Worm (Caenorhabditis elegans) whole organism, early embryonic: ENCODE measurements around the gene unc-9.
A peak's percentile ranks its signal among the peaks of the same experiment; 100 is the strongest.

Experiments
- B0310.2 ChIP-seq: sonication (generic microtip); optimal IDR thresholded peaks from 2 replicates; lab custom pipeline; 2016; ENCODE audit warnings: mild to moderate bottlenecking, missing genetic modification characterization, missing compliant biosample characterization
- F13C5.2 ChIP-seq: sonication (generic microtip); optimal IDR thresholded peaks from 2 replicates; lab custom pipeline; 2017; ENCODE audit warnings: mild to moderate bottlenecking, missing genetic modification characterization, inconsistent platforms, missing compliant biosample characterization
- aly-1 ChIP-seq: sonication (generic microtip); optimal IDR thresholded peaks from 2 replicates; lab custom pipeline; 2016; ENCODE audit warnings: missing genetic modification characterization, missing compliant biosample characterization
- ama-1 ChIP-seq: fragments of 150-350 bp; optimal IDR thresholded peaks from 2 replicates; lab custom pipeline; 2014
- ceh-13 ChIP-seq: fragments of 200-800 bp; sonication (Bioruptor generic); optimal IDR thresholded peaks from 2 replicates; lab custom pipeline; 2018; ENCODE audit warnings: mild to moderate bottlenecking, missing genetic modification characterization, missing compliant biosample characterization
- ceh-36 ChIP-seq: sonication (generic microtip); optimal IDR thresholded peaks from 2 replicates; lab custom pipeline; 2016; ENCODE audit warnings: missing genetic modification characterization, inconsistent platforms, missing compliant biosample characterization
- ets-7 ChIP-seq: sonication (generic microtip); optimal IDR thresholded peaks from 2 replicates; lab custom pipeline; 2016; ENCODE audit warnings: missing genotype, missing genetic modification characterization, missing compliant biosample characterization
- flt-1 ChIP-seq: fragments of 200-800 bp; sonication (Bioruptor generic); IDR thresholded peaks from 2 replicates; pipeline ENCODE4 v1.3.6; 2022; ENCODE audit warnings: missing genetic modification characterization, missing compliant biosample characterization
- hmbx-1 ChIP-seq: sonication (generic microtip); optimal IDR thresholded peaks from 2 replicates; lab custom pipeline; 2016; ENCODE audit warnings: mild to moderate bottlenecking, missing genetic modification characterization, missing compliant biosample characterization
- hmg-4 ChIP-seq: fragments of 200-800 bp; sonication (Bioruptor generic); optimal IDR thresholded peaks from 2 replicates; lab custom pipeline; 2018; ENCODE audit warnings: mild to moderate bottlenecking, missing genetic modification characterization, missing compliant biosample characterization
- hnd-1 ChIP-seq: sonication (generic microtip); optimal IDR thresholded peaks from 2 replicates; lab custom pipeline; 2016; ENCODE audit warnings: missing genetic modification characterization, missing compliant biosample characterization
- pes-1 ChIP-seq: fragments of 200-800 bp; sonication (Bioruptor generic); IDR thresholded peaks from 2 replicates; pipeline ENCODE4 v1.3.6; 2022; ENCODE audit warnings: missing genetic modification reagents, missing genetic modification characterization, missing compliant biosample characterization
- scrt-1 ChIP-seq: fragments of 200-800 bp; sonication (Bioruptor generic); IDR thresholded peaks from 2 replicates; pipeline ENCODE4 v1.3.6; 2022; ENCODE audit warnings: missing genetic modification characterization, missing compliant biosample characterization
- sea-1 ChIP-seq: fragments of 200-800 bp; sonication (Bioruptor generic); conservative IDR thresholded peaks from 2 replicates; pipeline ENCODE4 v1.3.6; 2022; ENCODE audit warnings: missing genetic modification characterization, missing compliant biosample characterization
- tbx-11 ChIP-seq: fragments of 200-800 bp; sonication (Bioruptor generic); IDR thresholded peaks from 2 replicates; pipeline ENCODE4 v1.3.6; 2022; ENCODE audit warnings: missing genetic modification characterization, missing compliant biosample characterization
- tbx-37 ChIP-seq: fragments of 200-800 bp; sonication (Bioruptor generic); conservative IDR thresholded peaks from 2 replicates; pipeline ENCODE4 v1.3.6; 2022; ENCODE audit warnings: missing genetic modification reagents, missing genetic modification characterization, missing compliant biosample characterization
- tra-4 ChIP-seq: sonication (generic microtip); optimal IDR thresholded peaks from 2 replicates; lab custom pipeline; 2017; ENCODE audit warnings: missing genetic modification characterization, missing compliant biosample characterization

Gene unc-9

DNA sequence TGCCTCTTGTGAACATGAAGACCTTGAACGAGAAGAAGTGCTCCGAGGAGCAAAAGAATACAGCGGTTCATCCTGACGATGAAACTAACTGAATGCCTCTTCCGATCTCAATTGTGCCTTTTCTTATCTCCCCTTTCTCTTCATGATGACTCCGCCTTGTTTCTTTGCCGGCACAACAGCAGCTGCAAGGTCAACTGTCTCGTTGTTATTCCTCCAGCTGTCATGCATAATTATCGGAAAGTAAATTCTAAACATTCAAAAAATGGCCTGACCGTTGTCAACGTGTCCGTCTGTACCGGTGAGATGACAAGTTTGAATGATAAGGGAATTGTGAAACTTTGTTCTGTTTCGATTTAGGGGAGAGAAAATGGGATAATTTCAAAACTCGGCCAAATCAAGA lies 19.8 kb downstream of the unc-9 start, which contains the start of gene asp-4:
TSS of gene asp-4 (minus strand) at position 106 of the 400 bp plus-strand sequence.
- TF ChIP-seq pes-1 (GFP tag; lab: Robert Waterston, UW) (no peak), tbx-11 (GFP tag; lab: Robert Waterston, UW) (no peak), ceh-36 (tag; lab: Kevin White, UChicago) (no peak), hmg-4 (GFP tag; lab: Kevin White, UChicago) (no peak), hnd-1 (tag; lab: Kevin White, UChicago) (no peak), B0310.2 (tag; lab: Kevin White, UChicago) (no peak), tbx-37 (GFP tag; lab: Robert Waterston, UW) (no peak), F13C5.2 (tag; lab: Kevin White, UChicago) (no peak), ama-1 (lab: Kevin White, UChicago) (no peak), ceh-13 (GFP tag; lab: Kevin White, UChicago) (no peak), tra-4 (tag; lab: Kevin White, UChicago) (no peak)

DNA sequence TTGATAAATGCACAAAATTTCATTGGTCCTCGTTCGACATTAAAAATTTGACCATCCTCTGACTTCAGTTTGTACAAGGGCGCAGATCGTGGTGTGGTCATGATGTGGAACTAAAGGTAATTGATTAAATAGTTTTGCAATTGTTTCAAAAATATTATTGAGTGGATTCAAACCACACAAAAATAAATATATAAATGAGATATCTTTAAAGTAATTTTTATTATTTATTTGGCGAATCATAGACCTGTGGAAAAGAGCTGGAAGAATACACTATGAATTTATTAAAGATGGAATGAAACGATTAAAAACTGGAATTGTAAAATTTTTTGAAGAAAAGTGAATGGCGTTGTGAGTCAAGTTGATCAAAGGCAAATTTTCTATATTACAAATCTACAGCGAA lies 21.9 kb downstream of the unc-9 start, which contains the start of gene skr-20:
TSS of gene skr-20 (minus strand) at position 101 of the 400 bp plus-strand sequence.
- TF ChIP-seq hmbx-1 = no peak

DNA sequence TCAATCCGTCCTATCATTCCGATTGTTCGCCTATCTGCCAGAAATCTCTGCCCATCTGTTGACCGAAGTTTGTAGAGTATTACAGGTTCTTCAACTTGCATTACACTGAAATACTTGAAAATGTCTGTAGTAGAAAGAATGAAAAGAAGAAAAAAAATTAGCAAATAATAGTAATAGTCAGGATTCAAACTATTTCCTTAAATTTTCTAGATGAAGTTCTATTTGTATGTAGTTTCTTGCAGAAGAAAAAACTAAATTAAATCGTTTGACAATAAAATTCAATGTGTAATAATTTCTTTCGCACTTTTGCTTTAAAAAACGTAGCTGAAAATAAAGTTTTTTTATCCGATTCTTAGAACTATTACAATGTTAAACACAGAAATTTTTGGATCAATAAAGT lies 23.0 kb downstream of the unc-9 start, which contains the start of gene skr-19:
TSS of gene skr-19 (minus strand) at position 101 of the 400 bp plus-strand sequence.
- TF ChIP-seq tra-4 (tag; lab: Kevin White, UChicago) = no peak
- no peak for TF ChIP-seq tbx-37 (GFP tag; lab: Robert Waterston, UW)
- TF ChIP-seq hnd-1 (tag; lab: Kevin White, UChicago) = no peak
- TF ChIP-seq scrt-1 (GFP tag; lab: Robert Waterston, UW) = no peak
- no peak for TF ChIP-seq flt-1 (GFP tag; lab: Robert Waterston, UW)
- TF ChIP-seq ceh-13 (GFP tag; lab: Kevin White, UChicago) = no peak
- TF ChIP-seq ets-7 = no peak
- TF ChIP-seq sea-1 (GFP tag; lab: Robert Waterston, UW) = no peak
- TF ChIP-seq ceh-36 (tag; lab: Kevin White, UChicago) = no peak

DNA sequence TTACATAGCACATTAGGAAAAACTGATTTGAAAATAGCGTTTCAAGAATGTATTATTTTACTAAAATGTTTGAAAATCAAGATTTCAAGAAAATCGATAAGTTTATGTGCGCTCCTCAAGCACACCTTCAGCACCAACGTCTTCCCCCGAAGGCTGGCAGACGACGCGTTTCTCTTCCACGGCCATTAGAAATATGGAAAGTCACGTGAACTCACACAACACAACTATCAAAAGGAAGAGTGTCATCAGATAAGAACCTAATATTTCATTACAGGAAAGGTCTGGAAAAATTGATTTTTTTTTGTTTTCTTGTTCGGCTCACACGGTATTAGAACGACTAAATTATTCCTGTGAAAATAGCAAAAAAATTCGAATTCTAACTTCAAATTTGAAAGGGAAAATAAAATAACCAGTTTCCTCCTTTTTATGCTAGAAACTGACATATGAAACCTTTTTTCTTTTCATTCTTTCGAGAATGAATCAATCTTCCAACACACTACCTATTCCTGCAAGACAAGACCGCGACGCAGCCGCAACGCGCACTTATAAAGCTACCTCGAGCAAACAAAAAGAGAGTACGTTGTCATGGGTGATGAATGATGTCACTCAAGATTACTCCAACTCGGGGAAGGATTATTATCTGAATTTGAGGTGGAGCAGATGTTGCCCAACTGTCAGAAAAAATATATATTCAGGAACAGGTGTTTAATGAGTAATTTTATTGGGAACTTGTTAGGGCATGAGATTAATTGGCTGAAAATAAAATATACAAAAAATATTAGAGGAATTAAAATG lies 23.7 kb downstream of the unc-9 start:
- no peak for TF ChIP-seq tra-4 (tag; lab: Kevin White, UChicago)
- TF ChIP-seq ceh-36 (tag; lab: Kevin White, UChicago) = peak; percentile 5

DNA sequence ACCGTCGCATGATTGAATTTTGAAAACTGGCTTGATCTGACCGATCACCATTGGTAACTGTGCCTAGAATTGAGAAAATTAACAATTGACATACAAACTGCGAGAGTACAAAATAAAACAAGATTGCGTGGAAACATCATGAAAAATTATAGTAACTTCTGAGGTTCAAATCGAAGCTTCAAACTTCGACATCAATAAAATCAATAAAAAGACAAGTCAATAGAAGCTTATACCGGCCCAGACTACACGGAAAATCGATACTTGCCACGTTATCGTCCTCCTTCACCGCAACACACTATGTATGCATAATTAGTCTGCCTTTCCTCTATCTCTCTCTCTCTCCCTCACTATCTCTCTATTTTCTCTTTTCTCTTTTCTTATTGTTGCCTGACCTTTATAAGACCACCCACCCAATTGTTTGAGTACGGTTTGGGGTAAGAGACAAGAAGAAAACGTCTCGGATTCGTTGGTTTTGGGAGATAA lies 25.1 kb downstream of the unc-9 start, which contains the start of gene skr-21:
TSS of gene skr-21 (minus strand) at position 51 of the 483 bp plus-strand sequence.
- no peak for TF ChIP-seq flt-1 (GFP tag; lab: Robert Waterston, UW)
- no peak for TF ChIP-seq F13C5.2 (tag; lab: Kevin White, UChicago)
- peak; percentile 28 for TF ChIP-seq aly-1 (tag; lab: Kevin White, UChicago)
- TF ChIP-seq sea-1 (GFP tag; lab: Robert Waterston, UW) = 0 out of 2 replicates have a peak, but pooled peaks have one; percentile 27

DNA sequence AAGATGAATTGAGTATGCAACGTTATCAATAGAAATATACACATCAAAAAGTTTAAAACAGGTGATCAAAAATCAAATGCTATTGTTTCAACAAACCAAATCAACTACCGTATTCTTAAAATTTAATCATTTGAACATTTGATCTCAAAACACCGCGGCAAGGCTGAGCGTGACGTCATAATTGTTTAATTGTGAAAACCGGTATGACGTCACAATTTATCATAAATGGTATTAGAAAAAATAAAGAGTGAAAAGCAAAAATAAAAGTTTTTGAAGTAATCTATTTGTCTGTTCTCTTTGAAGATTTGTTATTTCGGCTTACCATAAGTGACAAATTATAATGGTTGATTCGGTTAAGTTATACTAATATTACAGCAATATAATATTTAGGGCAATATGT lies 26.2 kb downstream of the unc-9 start:
- TF ChIP-seq aly-1 (tag; lab: Kevin White, UChicago) (no peak), F13C5.2 (tag; lab: Kevin White, UChicago) (no peak), tra-4 (tag; lab: Kevin White, UChicago) (no peak), hmg-4 (GFP tag; lab: Kevin White, UChicago) (no peak), hnd-1 (tag; lab: Kevin White, UChicago) (no peak), sea-1 (GFP tag; lab: Robert Waterston, UW) (no peak), ama-1 (lab: Kevin White, UChicago) (no peak), ceh-36 (tag; lab: Kevin White, UChicago) (no peak)

DNA sequence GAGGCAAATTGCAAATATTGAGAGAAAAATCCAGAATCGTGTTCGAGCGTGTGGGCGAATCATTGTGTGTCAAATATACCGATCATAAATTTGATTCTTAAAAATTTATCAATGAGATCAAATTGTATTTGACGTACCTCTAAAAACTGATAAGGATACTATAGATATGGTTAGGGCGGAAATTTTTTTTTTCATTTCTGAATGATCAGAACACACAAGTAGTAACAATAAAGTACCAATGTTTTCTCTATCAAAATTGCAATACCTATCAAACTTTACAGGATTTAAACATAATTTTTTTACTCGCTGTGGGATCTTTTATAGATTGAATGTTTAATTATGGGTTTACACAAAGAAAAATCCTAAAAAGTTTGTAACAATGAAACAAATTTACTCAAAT lies 30.7 kb downstream of the unc-9 start, which contains the start of gene bgnt-1.5:
TSS of gene bgnt-1.5 (minus strand) at position 101 of the 400 bp plus-strand sequence.
- no peak for TF ChIP-seq hmbx-1
- TF ChIP-seq tbx-11 (GFP tag; lab: Robert Waterston, UW) = no peak

DNA sequence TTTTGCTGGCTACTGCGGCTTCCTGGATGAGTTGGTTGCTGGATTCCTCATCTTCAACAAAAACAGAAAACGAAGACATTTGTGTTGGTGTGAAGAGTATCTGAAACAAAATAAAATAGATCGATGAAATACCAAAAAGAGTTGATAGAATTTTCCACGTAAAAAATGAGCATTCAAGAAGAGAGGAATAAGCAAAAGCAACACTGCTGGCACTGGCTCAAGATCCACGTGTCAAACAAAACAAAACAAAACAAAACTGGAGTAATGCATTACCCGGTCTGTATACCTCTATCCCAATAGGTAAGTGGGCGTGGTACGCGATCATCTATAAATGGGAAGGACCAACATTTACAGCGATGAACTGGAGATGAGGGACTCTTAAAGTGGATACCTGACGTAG lies 33.3 kb downstream of the unc-9 start, which contains the start of gene K08H2.2:
TSS of gene K08H2.2 (minus strand) at position 101 of the 400 bp plus-strand sequence.
- TF ChIP-seq tbx-11 (GFP tag; lab: Robert Waterston, UW) (no peak), ama-1 (lab: Kevin White, UChicago) (no peak), F13C5.2 (tag; lab: Kevin White, UChicago) (no peak), sea-1 (GFP tag; lab: Robert Waterston, UW) (no peak), ceh-36 (tag; lab: Kevin White, UChicago) (no peak), tra-4 (tag; lab: Kevin White, UChicago) (no peak)
